Worm (Caenorhabditis elegans) whole organism, midembryonic: ENCODE data around the gene C01G12.13.

Experiments
- flt-1 ChIP-seq: fragments of 200-800 bp; sonication (Bioruptor generic); IDR thresholded peaks from 2 replicates; pipeline ENCODE4 v1.3.6; 2022; ENCODE audit warnings: missing genetic modification characterization, missing compliant biosample characterization
- klf-2 ChIP-seq: fragments of 200-800 bp; sonication (Bioruptor generic); conservative IDR thresholded peaks from 2 replicates; pipeline ENCODE4 v1.3.6; 2022; ENCODE audit warnings: missing genetic modification reagents, missing genetic modification characterization, missing compliant biosample characterization
- med-1 ChIP-seq: sonication (generic microtip); optimal IDR thresholded peaks from 2 replicates; lab custom pipeline; 2017; ENCODE audit warnings: missing genetic modification characterization, mild to moderate bottlenecking, missing compliant biosample characterization, antibody characterized with exemption, missing genetic modification reagents; ENCODE audit not compliant: insufficient read depth
- ref-1 ChIP-seq: fragments of 200-800 bp; sonication (Bioruptor generic); conservative IDR thresholded peaks from 2 replicates; pipeline ENCODE4 v1.3.6; 2022; ENCODE audit warnings: missing genetic modification reagents, missing genetic modification characterization, missing compliant biosample characterization
- tab-1 ChIP-seq: fragments of 200-800 bp; sonication (Bioruptor generic); IDR thresholded peaks from 2 replicates; pipeline ENCODE4 v1.3.6; 2022; ENCODE audit warnings: missing genetic modification characterization, missing compliant biosample characterization
- ztf-23 ChIP-seq: fragments of 200-800 bp; sonication (Bioruptor generic); IDR thresholded peaks from 2 replicates; pipeline ENCODE4 v1.3.6; 2022; ENCODE audit warnings: missing genetic modification reagents, missing genetic modification characterization, missing compliant biosample characterization

- TF ChIP-seq klf-2 (no peak), tab-1 (no peak), flt-1 (GFP tag; lab: Robert Waterston, UW) (no peak), ztf-23 (GFP tag; lab: Robert Waterston, UW) (no peak), med-1 (GFP tag; lab: Kevin White, UChicago) (no peak), ref-1 (GFP tag; lab: Robert Waterston, UW) (no peak)
Measured at ce11 chrII:14616402-14616801, 39.9 kb downstream of the C01G12.13 start.
